Worm (Caenorhabditis elegans) whole organism, L2 larva: ENCODE measurements around the gene Y54G2A.10.

Source experiments
- elt-1 ChIP-seq: fragments of 150-350 bp; optimal IDR thresholded peaks from 2 replicates; lab custom pipeline; 2014; ENCODE audit warnings: missing biosample characterization, missing genetic modification characterization
- nhr-237 ChIP-seq: fragments of 150-350 bp; optimal IDR thresholded peaks from 2 replicates; lab custom pipeline; 2014; ENCODE audit warnings: missing biosample characterization, missing genetic modification characterization
- peb-1 ChIP-seq: fragments of 150-350 bp; optimal IDR thresholded peaks from 2 replicates; lab custom pipeline; 2014; ENCODE audit warnings: missing biosample characterization, missing genetic modification characterization
- skn-1 ChIP-seq: sonication (generic microtip); optimal IDR thresholded peaks from 2 replicates; lab custom pipeline; 2017; ENCODE audit warnings: missing biosample characterization, missing genetic modification characterization

- no peak for TF ChIP-seq elt-1
- TF ChIP-seq peb-1: no peak
- TF ChIP-seq nhr-237 (tag; lab: Kevin White, UChicago): no peak
- no peak for TF ChIP-seq skn-1 (tag; lab: Kevin White, UChicago)
Observed at ce11 chrIV:2809208-2809607, 9.7 kb downstream of the Y54G2A.10 start, which contains the start of gene Y54G2A.76.
